Worm (Caenorhabditis elegans) whole organism, young adult: ENCODE measurements around the gene C31G12.4.

Experiments used
- aptf-2 ChIP-seq: fragments of 200-800 bp; sonication (Bioruptor generic); conservative IDR thresholded peaks from 2 replicates; pipeline ENCODE4 v1.3.6; 2022; ENCODE audit warnings: missing genetic modification reagents, missing genetic modification characterization, missing compliant biosample characterization
- ccch-3 ChIP-seq: fragments of 200-800 bp; sonication (Bioruptor generic); optimal IDR thresholded peaks from 2 replicates; lab custom pipeline; 2018; ENCODE audit warnings: mild to moderate bottlenecking, missing genetic modification characterization, missing compliant biosample characterization
- die-1 ChIP-seq: sonication (generic microtip); optimal IDR thresholded peaks from 2 replicates; lab custom pipeline; 2016; ENCODE audit warnings: missing genotype, mild to moderate bottlenecking, missing genetic modification characterization, missing compliant biosample characterization
- lsy-27 ChIP-seq: sonication (generic microtip); optimal IDR thresholded peaks from 2 replicates; lab custom pipeline; 2017; ENCODE audit warnings: missing genetic modification characterization, mild to moderate bottlenecking, missing compliant biosample characterization, antibody characterized with exemption, missing genotype, borderline replicate concordance; ENCODE audit not compliant: insufficient read depth
- pha-4 ChIP-seq: fragments of 150-350 bp; sonication (generic microtip); optimal IDR thresholded peaks from 2 replicates; lab custom pipeline; 2014; ENCODE audit warnings: missing biosample characterization, missing genetic modification reagents, missing genetic modification characterization
- snpc-4 ChIP-seq, 5 experiments: fragments of 150-350 bp in 1 of 5; sonication (generic microtip) in 4 of 5; optimal IDR thresholded peaks; 2 replicates each; lab custom pipeline; 2014 to 2018; ENCODE audit warnings: missing genetic modification characterization in 5 of 5, missing biosample characterization in 3 of 5, antibody characterized with exemption in 2 of 5, mild to moderate bottlenecking in 2 of 5, missing compliant biosample characterization in 2 of 5, missing genotype in 2 of 5, moderate library complexity in 2 of 5, missing genetic modification reagents in 1 of 5
- zfh-2 ChIP-seq: fragments of 200-800 bp; sonication (Bioruptor generic); conservative IDR thresholded peaks from 2 replicates; pipeline ENCODE4 v1.3.6; 2022; ENCODE audit warnings: missing genetic modification reagents, missing genetic modification characterization, missing compliant biosample characterization

ce11 chrV:18171568-18171967, 7.0 kb downstream of the C31G12.4 start, which contains the start of gene C14A6.8:
- no peak for TF ChIP-seq snpc-4 (GFP tag; optimal IDR thresholded peaks at IDR 0.05; lab: Kevin White, UChicago)
- no peak for TF ChIP-seq snpc-4 (tag; optimal IDR thresholded peaks at IDR 0.05; lab: Kevin White, UChicago)
- TF ChIP-seq lsy-27 (tag; lab: Kevin White, UChicago): no peak
- TF ChIP-seq aptf-2: no peak
- TF ChIP-seq zfh-2 (GFP tag; lab: Robert Waterston, UW): no peak
- no peak for TF ChIP-seq pha-4 (tag; lab: Kevin White, UChicago)
- TF ChIP-seq ccch-3 (GFP tag; lab: Kevin White, UChicago): no peak
- no peak for TF ChIP-seq die-1 (tag; lab: Kevin White, UChicago)
